Worm (Caenorhabditis elegans) whole organism, L1 larva: ENCODE measurements around the gene T04C4.3.

Experiments
- F16B12.6 ChIP-seq: fragments of 150-350 bp; optimal IDR thresholded peaks from 2 replicates; lab custom pipeline; 2014; ENCODE audit warnings: missing biosample characterization, missing genetic modification characterization
- Y116A8C.19 ChIP-seq: sonication (generic microtip); optimal IDR thresholded peaks from 2 replicates; lab custom pipeline; 2016; ENCODE audit warnings: missing compliant biosample characterization, missing genetic modification characterization, borderline replicate concordance
- aha-1 ChIP-seq: fragments of 150-350 bp; optimal IDR thresholded peaks from 2 replicates; lab custom pipeline; 2014; ENCODE audit warnings: missing biosample characterization, missing genetic modification characterization
- ama-1 ChIP-seq: fragments of 150-350 bp; optimal IDR thresholded peaks from 2 replicates; lab custom pipeline; 2014
- blmp-1 ChIP-seq: fragments of 150-350 bp; optimal IDR thresholded peaks from 2 replicates; lab custom pipeline; 2014; ENCODE audit warnings: missing biosample characterization, missing genetic modification characterization
- ceh-82 ChIP-seq, 3 experiments: fragments of 150-350 bp in 1 of 3; sonication (generic microtip) in 2 of 3; optimal IDR thresholded peaks; 2 replicates each; lab custom pipeline; 2014 to 2017; ENCODE audit warnings: missing biosample characterization in 3 of 3, missing genetic modification characterization in 3 of 3
- dpl-1 ChIP-seq, 3 experiments: fragments of 150-350 bp in 2 of 3; sonication (generic microtip) in 1 of 3; optimal IDR thresholded peaks; 2 replicates each; lab custom pipeline; 2014 to 2017; ENCODE audit warnings: missing biosample characterization in 3 of 3, missing genetic modification characterization in 3 of 3, missing genetic modification reagents in 3 of 3
- dsc-1 ChIP-seq: sonication (generic microtip); optimal IDR thresholded peaks from 2 replicates; lab custom pipeline; 2016; ENCODE audit warnings: mild to moderate bottlenecking, missing genetic modification characterization, missing compliant biosample characterization
- efl-1 ChIP-seq, 4 experiments: fragments of 150-350 bp; optimal IDR thresholded peaks in 3 of 4; peaks in 1 of 4; 1 replicate in 1 of 4; 2 replicates in 3 of 4; lab custom pipeline; 2014; ENCODE audit warnings: missing biosample characterization in 2 of 4, missing genetic modification characterization in 2 of 4, missing genetic modification reagents in 2 of 4
- elt-3 ChIP-seq, 6 experiments: fragments of 150-350 bp in 1 of 6; sonication (generic microtip); optimal IDR thresholded peaks; 2 replicates each; lab custom pipeline; 2017 to 2018; ENCODE audit warnings: missing biosample characterization in 6 of 6, missing genetic modification characterization in 6 of 6, inconsistent platforms in 1 of 6
- fkh-8 ChIP-seq: sonication (generic microtip); optimal IDR thresholded peaks from 2 replicates; lab custom pipeline; 2016; ENCODE audit warnings: mild to moderate bottlenecking, missing genetic modification characterization, missing compliant biosample characterization
- fos-1 ChIP-seq: fragments of 150-350 bp; optimal IDR thresholded peaks from 2 replicates; lab custom pipeline; 2014; ENCODE audit warnings: missing biosample characterization, missing genetic modification characterization
- grh-1 ChIP-seq: fragments of 200-800 bp; sonication (Bioruptor generic); IDR thresholded peaks from 2 replicates; pipeline ENCODE4 v1.3.6; 2022; ENCODE audit warnings: missing genetic modification reagents, missing genetic modification characterization, missing compliant biosample characterization
- hlh-17 ChIP-seq: fragments of 200-800 bp; sonication (Bioruptor generic); optimal IDR thresholded peaks from 2 replicates; lab custom pipeline; 2018; ENCODE audit warnings: missing genetic modification characterization, mild to moderate bottlenecking, missing compliant biosample characterization, moderate library complexity, borderline replicate concordance
- hpl-2 ChIP-seq: fragments of 150-350 bp; optimal IDR thresholded peaks from 2 replicates; lab custom pipeline; 2014; ENCODE audit warnings: missing biosample characterization, missing genetic modification reagents, missing genetic modification characterization
- lin-35 ChIP-seq, 2 experiments: fragments of 150-350 bp; optimal IDR thresholded peaks; 2 replicates each; lab custom pipeline; 2014; ENCODE audit warnings: missing biosample characterization in 2 of 2, missing genetic modification characterization in 2 of 2, missing genetic modification reagents in 2 of 2
- mab-9 ChIP-seq: fragments of 200-800 bp; sonication (Bioruptor generic); IDR thresholded peaks from 2 replicates; pipeline ENCODE4 v1.3.6; 2022; ENCODE audit warnings: missing genetic modification reagents, missing genetic modification characterization, missing compliant biosample characterization
- mdl-1 ChIP-seq, 2 experiments: fragments of 150-350 bp; optimal IDR thresholded peaks; 2 replicates each; lab custom pipeline; 2014 to 2017; ENCODE audit warnings: missing biosample characterization in 2 of 2, missing genetic modification characterization in 2 of 2, inconsistent platforms in 1 of 2
- mep-1 ChIP-seq: fragments of 150-350 bp; optimal IDR thresholded peaks from 2 replicates; lab custom pipeline; 2014; ENCODE audit warnings: missing biosample characterization, missing genetic modification characterization
- nhr-11 ChIP-seq: fragments of 150-350 bp; optimal IDR thresholded peaks from 2 replicates; lab custom pipeline; 2014; ENCODE audit warnings: missing biosample characterization, missing genetic modification characterization
- nhr-20 ChIP-seq: sonication (generic microtip); optimal IDR thresholded peaks from 2 replicates; lab custom pipeline; 2016; ENCODE audit warnings: mild to moderate bottlenecking, missing genetic modification characterization, missing compliant biosample characterization
- nhr-71 ChIP-seq: sonication (generic microtip); optimal IDR thresholded peaks from 2 replicates; lab custom pipeline; 2016; ENCODE audit warnings: mild to moderate bottlenecking, missing genetic modification characterization, moderate library complexity, missing compliant biosample characterization
- nhr-76 ChIP-seq: sonication (generic microtip); optimal IDR thresholded peaks from 2 replicates; lab custom pipeline; 2017; ENCODE audit warnings: missing biosample characterization, missing genetic modification characterization
- nhr-77 ChIP-seq: fragments of 150-350 bp; optimal IDR thresholded peaks from 2 replicates; lab custom pipeline; 2014; ENCODE audit warnings: missing biosample characterization, missing genetic modification characterization
- nhr-85 ChIP-seq: sonication (generic microtip); peaks from one replicate; lab custom pipeline; 2016; ENCODE audit warnings: missing genetic modification characterization, inconsistent platforms, missing compliant biosample characterization
- pag-3 ChIP-seq: sonication (generic microtip); optimal IDR thresholded peaks from 2 replicates; lab custom pipeline; 2017; ENCODE audit warnings: missing genetic modification characterization, mild to moderate bottlenecking, missing compliant biosample characterization, antibody characterized with exemption, borderline replicate concordance; ENCODE audit not compliant: insufficient read depth
- pax-3 ChIP-seq: fragments of 200-800 bp; sonication (Bioruptor generic); optimal IDR thresholded peaks from 2 replicates; lab custom pipeline; 2018; ENCODE audit warnings: mild to moderate bottlenecking, missing genetic modification characterization, moderate library complexity, missing compliant biosample characterization
- pqm-1 ChIP-seq: sonication (generic microtip); optimal IDR thresholded peaks from 3 replicates; lab custom pipeline; 2017; ENCODE audit warnings: missing biosample characterization, missing genetic modification characterization
- rnt-1 ChIP-seq: sonication (generic microtip); optimal IDR thresholded peaks from 2 replicates; lab custom pipeline; 2016; ENCODE audit warnings: mild to moderate bottlenecking, missing genetic modification characterization, moderate library complexity, missing compliant biosample characterization
- snpc-4 ChIP-seq: fragments of 150-350 bp; optimal IDR thresholded peaks from 2 replicates; lab custom pipeline; 2014; ENCODE audit warnings: missing biosample characterization, missing genetic modification characterization
- snu-23 ChIP-seq: sonication (generic microtip); optimal IDR thresholded peaks from 2 replicates; lab custom pipeline; 2016; ENCODE audit warnings: missing genetic modification characterization, missing compliant biosample characterization
- sox-4 ChIP-seq: sonication (generic microtip); optimal IDR thresholded peaks from 2 replicates; lab custom pipeline; 2016; ENCODE audit warnings: missing genetic modification characterization, missing compliant biosample characterization
- sptf-1 ChIP-seq: fragments of 150-350 bp; optimal IDR thresholded peaks from 2 replicates; lab custom pipeline; 2014; ENCODE audit warnings: missing biosample characterization, missing genetic modification characterization
- swsn-7 ChIP-seq: sonication (generic microtip); optimal IDR thresholded peaks from 2 replicates; lab custom pipeline; 2016; ENCODE audit warnings: missing genetic modification characterization, missing compliant biosample characterization
- tbx-2 ChIP-seq: sonication (generic microtip); optimal IDR thresholded peaks from 2 replicates; lab custom pipeline; 2016; ENCODE audit warnings: missing genetic modification characterization, missing compliant biosample characterization
- unc-130 ChIP-seq: fragments of 150-350 bp; optimal IDR thresholded peaks from 2 replicates; lab custom pipeline; 2017; ENCODE audit warnings: missing biosample characterization, missing genetic modification characterization, inconsistent platforms
- zag-1 ChIP-seq: fragments of 150-350 bp; optimal IDR thresholded peaks from 2 replicates; lab custom pipeline; 2014; ENCODE audit warnings: missing biosample characterization, missing genetic modification characterization
- ztf-11 ChIP-seq, 2 experiments: sonication (generic microtip); optimal IDR thresholded peaks; 2 replicates each; lab custom pipeline; 2016 to 2017; ENCODE audit warnings: missing genetic modification characterization in 2 of 2, missing biosample characterization in 1 of 2, missing compliant biosample characterization in 1 of 2

The T04C4.3 gene

ce11 chrIV:2198741-2199140 is 17.9 kb downstream of the T04C4.3 start, which contains the start of gene Y71G10AR.4:
Gene Y71G10AR.4, plus strand, starts transcription at chrIV:2199041.
- TF ChIP-seq nhr-85 (tag; lab: Kevin White, UChicago), result peak; percentile 42
- no peak for TF ChIP-seq zag-1
- no peak for TF ChIP-seq efl-1 (optimal IDR thresholded peaks at IDR 0.05; lab: Kevin White, UChicago)
- peak in 1 of 2 experiments; percentile 58 for TF ChIP-seq efl-1 (GFP tag; optimal IDR thresholded peaks at IDR 0.05 in 1 of 2; lab: Kevin White, UChicago)
- TF ChIP-seq ceh-82 (tag; optimal IDR thresholded peaks at IDR 0.05; lab: Kevin White, UChicago), result no peak

DNA sequence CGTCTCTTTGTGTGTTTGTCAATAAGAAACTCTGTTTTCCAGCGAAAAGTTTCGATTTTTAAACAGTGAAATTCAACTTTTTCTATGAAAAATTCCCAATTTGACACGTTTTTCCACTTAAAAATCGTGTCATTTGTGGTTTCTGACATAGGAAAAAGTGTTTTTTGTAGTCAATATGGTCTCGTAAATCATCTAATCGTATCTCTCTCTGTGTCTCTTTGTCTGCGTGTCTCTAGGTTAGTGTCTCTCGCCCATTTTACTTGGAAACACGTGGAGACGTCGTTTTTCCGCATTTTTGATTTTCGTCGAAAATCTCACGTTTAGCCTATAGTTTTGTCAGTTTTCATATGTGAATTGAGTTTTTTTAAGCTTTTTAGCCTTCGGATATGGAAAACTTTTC is 21.1 kb downstream of the T04C4.3 start:
- TF ChIP-seq pag-3 (tag; lab: Kevin White, UChicago) (no peak), mdl-1 (tag; optimal IDR thresholded peaks at IDR 0.05; lab: Kevin White, UChicago) (peak in 1 of 2 experiments; percentile 53), dsc-1 (tag; lab: Kevin White, UChicago) (peak; percentile 26), efl-1 (optimal IDR thresholded peaks at IDR 0.05; lab: Kevin White, UChicago) (peak in 1 of 2 experiments; percentile 6), efl-1 (GFP tag; optimal IDR thresholded peaks at IDR 0.05 in 1 of 2; lab: Kevin White, UChicago) (no peak), swsn-7 (no peak), mab-9 (GFP tag; lab: Robert Waterston, UW) (no peak), nhr-85 (tag; lab: Kevin White, UChicago) (peak; percentile 54), elt-3 (tag; optimal IDR thresholded peaks at IDR 0.05; lab: Kevin White, UChicago) (peak in 1 of 6 experiments; percentile 50), nhr-20 (tag; lab: Kevin White, UChicago) (peak; percentile 51), fkh-8 (tag; lab: Kevin White, UChicago) (peak; percentile 36), blmp-1 (tag; lab: Kevin White, UChicago) (peak; percentile 66), grh-1 (GFP tag; lab: Robert Waterston, UW) (0 out of 2 replicates have a peak, but pooled peaks have one; percentile 29), lin-35 (GFP tag; optimal IDR thresholded peaks at IDR 0.05; lab: Kevin White, UChicago) (peak in 1 of 2 experiments; percentile 53), mep-1 (tag; lab: Kevin White, UChicago) (peak; percentile 16), snu-23 (GFP tag; lab: Kevin White, UChicago) (peak; percentile 35)

DNA sequence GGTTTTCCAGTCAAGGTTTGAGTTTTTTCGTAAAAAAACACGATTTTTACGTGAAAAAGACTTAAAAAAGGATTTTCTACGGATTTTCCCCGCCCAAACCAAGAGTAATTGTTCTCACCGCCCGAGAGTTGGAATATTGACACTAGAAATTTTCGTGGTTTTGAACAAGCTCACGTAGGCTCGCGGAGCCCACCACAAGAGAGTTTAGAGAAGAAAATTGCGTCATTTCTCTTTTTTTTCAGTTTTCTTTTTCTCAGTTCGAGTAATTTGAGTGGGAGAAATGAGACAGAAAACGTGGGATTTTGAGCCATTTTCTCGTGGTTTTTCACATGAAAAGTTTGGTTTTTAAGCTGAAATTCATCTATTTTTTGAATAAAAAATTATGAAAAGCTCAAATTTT is 23.1 kb downstream of the T04C4.3 start:
- TF ChIP-seq fkh-8 (tag; lab: Kevin White, UChicago), result peak; percentile 18
- no peak for TF ChIP-seq tbx-2 (tag; lab: Kevin White, UChicago)

ce11 chrIV:2193037-2193436 is 23.6 kb downstream of the T04C4.3 start:
- TF ChIP-seq nhr-71 (tag; lab: Kevin White, UChicago) (no peak), rnt-1 (tag; lab: Kevin White, UChicago) (no peak), blmp-1 (tag; lab: Kevin White, UChicago) (peak; percentile 54), lin-35 (GFP tag; optimal IDR thresholded peaks at IDR 0.05; lab: Kevin White, UChicago) (peak in 1 of 2 experiments; percentile 19), aha-1 (tag; lab: Kevin White, UChicago) (no peak), snu-23 (GFP tag; lab: Kevin White, UChicago) (peak; percentile 14), pax-3 (tag; lab: Kevin White, UChicago) (no peak), nhr-85 (tag; lab: Kevin White, UChicago) (peak; percentile 75), nhr-76 (tag; lab: Kevin White, UChicago) (no peak), unc-130 (tag; lab: Kevin White, UChicago) (no peak), mab-9 (GFP tag; lab: Robert Waterston, UW) (no peak), pqm-1 (tag; lab: Kevin White, UChicago) (no peak), nhr-11 (tag; lab: Kevin White, UChicago) (no peak)

DNA sequence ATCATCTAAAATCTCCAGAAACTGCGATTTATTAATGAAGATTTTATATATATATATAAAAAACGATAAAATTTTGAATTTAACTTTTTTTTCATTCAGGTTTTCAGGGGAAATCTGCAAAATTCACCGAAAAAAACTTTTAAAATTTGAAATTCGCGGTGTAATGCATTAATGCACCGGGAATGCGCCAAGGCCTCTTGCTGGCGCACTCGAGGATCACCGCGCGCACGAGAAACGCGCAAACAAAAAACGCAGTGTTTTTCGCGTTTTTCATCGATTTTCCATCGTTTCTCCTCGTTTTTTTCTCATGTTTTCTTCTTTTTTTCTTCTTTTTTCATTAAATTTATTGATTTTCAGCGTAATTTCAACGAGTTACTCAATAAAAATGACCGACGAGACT is 39.1 kb downstream of the T04C4.3 start, which contains the start of gene hrpu-2:
TSS of gene hrpu-2 (plus strand) at position 352 of the 400 bp plus-strand sequence.
- peak; percentile 62 for TF ChIP-seq F16B12.6 (tag; lab: Kevin White, UChicago)
- peak; percentile 64 for TF ChIP-seq nhr-11 (tag; lab: Kevin White, UChicago)
- TF ChIP-seq mab-9 (GFP tag; lab: Robert Waterston, UW), result peak; percentile 86
- peak; percentile 84 for TF ChIP-seq fos-1 (tag; lab: Kevin White, UChicago)
- peak; percentile 98 for TF ChIP-seq dpl-1 (GFP tag; optimal IDR thresholded peaks at IDR 0.05; lab: Kevin White, UChicago)
- peak; percentile 83 for TF ChIP-seq nhr-20 (tag; lab: Kevin White, UChicago)
- no peak for TF ChIP-seq Y116A8C.19 (tag; lab: Kevin White, UChicago)
- no peak for TF ChIP-seq hlh-17 (GFP tag; lab: Kevin White, UChicago)
- peak; percentile 11 for TF ChIP-seq unc-130 (tag; lab: Kevin White, UChicago)
- TF ChIP-seq nhr-85 (tag; lab: Kevin White, UChicago), result peak; percentile 89
- TF ChIP-seq ztf-11 (tag; optimal IDR thresholded peaks at IDR 0.05; lab: Kevin White, UChicago), result peak in 1 of 2 experiments; percentile 76
- TF ChIP-seq efl-1 (optimal IDR thresholded peaks at IDR 0.05; lab: Kevin White, UChicago), result peak; percentile 98 to 99
- peak; percentile 98 to 100 for TF ChIP-seq efl-1 (GFP tag; optimal IDR thresholded peaks at IDR 0.05 in 1 of 2; lab: Kevin White, UChicago)
- TF ChIP-seq dsc-1 (tag; lab: Kevin White, UChicago), result peak; percentile 91
- peak; percentile 97 to 98 for TF ChIP-seq lin-35 (GFP tag; optimal IDR thresholded peaks at IDR 0.05; lab: Kevin White, UChicago)
- peak; percentile 80 for TF ChIP-seq sox-4 (tag; lab: Kevin White, UChicago)
- peak; percentile 65 for TF ChIP-seq nhr-77 (tag; lab: Kevin White, UChicago)
- no peak for TF ChIP-seq sptf-1 (tag; lab: Kevin White, UChicago)
- TF ChIP-seq hpl-2 (GFP tag; lab: Kevin White, UChicago), result peak; percentile 64
- TF ChIP-seq nhr-76 (tag; lab: Kevin White, UChicago), result no peak
- TF ChIP-seq ceh-82 (tag; optimal IDR thresholded peaks at IDR 0.05; lab: Kevin White, UChicago), result peak; percentile 86 to 94 (median 93)
- peak; percentile 78 for TF ChIP-seq snpc-4
- TF ChIP-seq blmp-1 (tag; lab: Kevin White, UChicago), result peak; percentile 58
- TF ChIP-seq pax-3 (tag; lab: Kevin White, UChicago), result peak; percentile 80
- TF ChIP-seq nhr-71 (tag; lab: Kevin White, UChicago), result peak; percentile 94
- peak; percentile 50 for TF ChIP-seq ama-1 (lab: Kevin White, UChicago)
- TF ChIP-seq pag-3 (tag; lab: Kevin White, UChicago), result no peak
- peak; percentile 85 for TF ChIP-seq fkh-8 (tag; lab: Kevin White, UChicago)
